Worm (Caenorhabditis elegans): Measurements from ENCODE around the gene F41H10.3.

The F41H10.3 gene

DNA sequence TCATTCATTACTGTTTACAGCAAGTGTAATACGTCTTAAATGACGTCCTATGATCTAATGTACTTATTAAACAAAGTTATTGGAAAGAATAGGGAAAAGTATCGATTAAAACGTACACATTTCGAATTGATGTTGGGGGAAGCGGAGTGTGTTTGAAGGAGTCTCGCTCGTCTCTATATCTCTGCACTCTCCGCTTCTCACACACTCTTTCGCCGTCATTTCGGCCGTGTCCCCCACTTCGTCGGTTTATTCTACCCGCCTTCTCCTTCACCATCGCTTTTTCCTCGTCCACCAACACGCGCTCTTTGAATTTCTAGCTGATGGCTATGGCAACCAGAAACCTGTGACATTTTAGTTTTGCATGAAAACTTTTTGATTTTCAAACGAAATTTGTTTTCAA lies 741 bp upstream of the F41H10.3 start:
- peak; percentile 16 for TF ChIP-seq tbx-2 (tag; optimal IDR thresholded peaks at IDR 0.05)
- peak; percentile 58 for TF ChIP-seq ceh-34 (tag; optimal IDR thresholded peaks at IDR 0.05)
- no peak for TF ChIP-seq tbx-7 (tag; optimal IDR thresholded peaks at IDR 0.05)
- peak; percentile 13 for TF ChIP-seq syd-9 (tag; optimal IDR thresholded peaks at IDR 0.05)
- peak; percentile 47 for TF ChIP-seq nfya-1 (tag; optimal IDR thresholded peaks at IDR 0.05)
- TF ChIP-seq ceh-31 (tag; optimal IDR thresholded peaks at IDR 0.05), result peak; percentile 41
- TF ChIP-seq dve-1 (tag; optimal IDR thresholded peaks at IDR 0.05), result no peak
- no peak for TF ChIP-seq sox-4 (tag; optimal IDR thresholded peaks at IDR 0.05)
- TF ChIP-seq rnt-1 (tag; optimal IDR thresholded peaks at IDR 0.05), result peak; percentile 16
- TF ChIP-seq ceh-48 (tag; optimal IDR thresholded peaks at IDR 0.05), result peak; percentile 66
- TF ChIP-seq unc-42 (tag; optimal IDR thresholded peaks at IDR 0.05), result peak; percentile 4
- no peak for TF ChIP-seq hlh-6 (tag; optimal IDR thresholded peaks at IDR 0.05)

DNA sequence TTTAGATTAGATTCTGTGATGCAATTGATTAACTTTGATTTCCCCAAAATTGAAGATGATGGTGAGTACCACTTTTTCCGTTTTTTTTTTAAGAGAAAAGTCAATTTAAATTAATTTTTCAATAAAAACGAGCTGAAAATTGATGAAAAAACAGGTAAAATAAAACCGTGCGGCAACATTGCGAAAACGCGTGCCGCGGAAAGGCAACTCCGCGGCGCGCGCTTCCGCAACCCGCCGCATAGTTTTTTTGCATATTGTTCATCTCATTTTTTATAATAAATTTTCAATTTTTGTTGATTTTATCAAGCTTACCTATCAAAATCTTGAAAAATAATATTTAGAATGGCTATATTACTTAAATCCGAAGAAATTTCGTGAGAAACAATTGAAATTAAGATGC lies 1.3 kb downstream of the F41H10.3 start:
- TF ChIP-seq ceh-14 (tag; optimal IDR thresholded peaks at IDR 0.05), result peak; percentile 39
- TF ChIP-seq ceh-2 (tag; optimal IDR thresholded peaks at IDR 0.05), result peak; percentile 43
- TF ChIP-seq fax-1 (tag; optimal IDR thresholded peaks at IDR 0.05), result peak; percentile 33
- TF ChIP-seq npax-4 (tag; optimal IDR thresholded peaks at IDR 0.05), result no peak
- no peak for TF ChIP-seq lim-6 (tag; optimal IDR thresholded peaks at IDR 0.05)
- TF ChIP-seq sox-4 (tag; optimal IDR thresholded peaks at IDR 0.05), result peak; percentile 44
- no peak for TF ChIP-seq rnt-1 (tag; optimal IDR thresholded peaks at IDR 0.05)
- TF ChIP-seq elt-2 (tag; optimal IDR thresholded peaks at IDR 0.05), result peak; percentile 76
- no peak for TF ChIP-seq dve-1 (tag; optimal IDR thresholded peaks at IDR 0.05)
- TF ChIP-seq eyg-1 (tag; optimal IDR thresholded peaks at IDR 0.05), result no peak
- peak; percentile 47 for TF ChIP-seq ceh-31 (tag; optimal IDR thresholded peaks at IDR 0.05)
- TF ChIP-seq K02D7.2 (tag; optimal IDR thresholded peaks at IDR 0.05), result peak; percentile 25
- TF ChIP-seq tbx-2 (tag; optimal IDR thresholded peaks at IDR 0.05), result peak; percentile 50
- peak; percentile 1 for TF ChIP-seq C38D4.7 (GFP tag; optimal IDR thresholded peaks at IDR 0.05)
- TF ChIP-seq pag-3 (tag; optimal IDR thresholded peaks at IDR 0.05; ENCODE audit: borderline replicate concordance), result no peak
- no peak for TF ChIP-seq unc-55 (GFP tag; optimal IDR thresholded peaks at IDR 0.05)
- peak; percentile 52 for TF ChIP-seq zip-5 (tag; optimal IDR thresholded peaks at IDR 0.05)
- TF ChIP-seq hlh-15 (tag; optimal IDR thresholded peaks at IDR 0.05), result peak; percentile 14
- TF ChIP-seq ref-2 (tag; optimal IDR thresholded peaks at IDR 0.05), result peak; percentile 20
- TF ChIP-seq ceh-34 (tag; optimal IDR thresholded peaks at IDR 0.05), result peak; percentile 71
- TF ChIP-seq pat-9 (tag; optimal IDR thresholded peaks at IDR 0.05), result peak; percentile 52
- peak; percentile 44 for TF ChIP-seq unc-86 (tag; optimal IDR thresholded peaks at IDR 0.05)
- TF ChIP-seq pha-2 (tag; optimal IDR thresholded peaks at IDR 0.05), result peak; percentile 41
- peak; percentile 49 for TF ChIP-seq nfya-1 (tag; optimal IDR thresholded peaks at IDR 0.05)
- no peak for TF ChIP-seq unc-3 (GFP tag; conservative IDR thresholded peaks at IDR 0.05)
- peak; percentile 22 for TF ChIP-seq unc-3 (tag; optimal IDR thresholded peaks at IDR 0.05)
- peak; percentile 65 for TF ChIP-seq K09A11.1 (tag; optimal IDR thresholded peaks at IDR 0.05; ENCODE audit: insufficient read depth)
- TF ChIP-seq ztf-16 (tag; optimal IDR thresholded peaks at IDR 0.05), result peak; percentile 21
- TF ChIP-seq nhr-232 (tag; optimal IDR thresholded peaks at IDR 0.05), result peak; percentile 18
- TF ChIP-seq ttx-3 (tag; optimal IDR thresholded peaks at IDR 0.05), result peak; percentile 72

DNA sequence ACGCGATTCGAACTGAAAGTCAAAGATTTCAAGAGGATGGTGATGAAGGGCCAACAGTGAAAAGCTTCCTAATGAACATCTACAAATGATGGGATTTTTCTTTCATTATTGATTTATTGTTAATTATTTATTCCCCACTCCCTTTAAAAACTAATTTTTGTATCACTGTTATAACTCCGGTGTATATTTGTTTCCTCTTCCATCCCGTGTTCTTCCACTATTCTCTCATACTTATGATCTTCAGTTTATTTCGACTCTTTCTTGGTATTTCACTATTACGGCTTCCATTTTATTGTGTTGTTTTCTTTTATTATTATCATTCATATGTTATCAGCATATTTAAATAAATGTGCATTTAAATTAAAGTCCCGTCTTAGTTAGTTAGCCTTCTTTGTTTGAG lies 4.7 kb downstream of the F41H10.3 start:
- TF ChIP-seq unc-3 (GFP tag; conservative IDR thresholded peaks at IDR 0.05) (no peak), unc-3 (tag; optimal IDR thresholded peaks at IDR 0.05) (no peak), ceh-18 (tag; optimal IDR thresholded peaks at IDR 0.05) (no peak), sox-2 (GFP tag; IDR thresholded peaks at IDR 0.05) (no peak), hlh-15 (tag; optimal IDR thresholded peaks at IDR 0.05) (no peak), pqm-1 (tag; optimal IDR thresholded peaks at IDR 0.05) (no peak), tbx-7 (tag; optimal IDR thresholded peaks at IDR 0.05) (no peak), sox-4 (tag; optimal IDR thresholded peaks at IDR 0.05) (no peak), ref-2 (tag; optimal IDR thresholded peaks at IDR 0.05) (no peak), gmeb-2 (tag; optimal IDR thresholded peaks at IDR 0.05) (no peak), nhr-232 (tag; optimal IDR thresholded peaks at IDR 0.05) (no peak), che-1 (tag; optimal IDR thresholded peaks at IDR 0.05) (no peak), ttx-3 (tag; optimal IDR thresholded peaks at IDR 0.05) (no peak)
